Worm (Caenorhabditis elegans) whole organism, midembryonic: Measurements from ENCODE around the gene ifd-2.

Experiments used
- flt-1 ChIP-seq: fragments of 200-800 bp; sonication (Bioruptor generic); IDR thresholded peaks from 2 replicates; pipeline ENCODE4 v1.3.6; 2022; ENCODE audit warnings: missing genetic modification characterization, missing compliant biosample characterization
- med-1 ChIP-seq: sonication (generic microtip); optimal IDR thresholded peaks from 2 replicates; lab custom pipeline; 2017; ENCODE audit warnings: missing genetic modification characterization, mild to moderate bottlenecking, missing compliant biosample characterization, antibody characterized with exemption, missing genetic modification reagents; ENCODE audit not compliant: insufficient read depth

- TF ChIP-seq flt-1: no peak
- no peak for TF ChIP-seq med-1 (GFP tag; lab: Kevin White, UChicago)
These were observed 12.9 kb upstream of the ifd-2 start, which contains the start of gene wdr-54 for ce11 chrX:828603-829002.
